Worm (Caenorhabditis elegans) whole organism, midembryonic: ENCODE results near the gene C18A3.11.

Source experiments
- flt-1 ChIP-seq: fragments of 200-800 bp; sonication (Bioruptor generic); IDR thresholded peaks from 2 replicates; pipeline ENCODE4 v1.3.6; 2022; ENCODE audit warnings: missing genetic modification characterization, missing compliant biosample characterization
- klf-2 ChIP-seq: fragments of 200-800 bp; sonication (Bioruptor generic); conservative IDR thresholded peaks from 2 replicates; pipeline ENCODE4 v1.3.6; 2022; ENCODE audit warnings: missing genetic modification reagents, missing genetic modification characterization, missing compliant biosample characterization
- med-1 ChIP-seq: sonication (generic microtip); optimal IDR thresholded peaks from 2 replicates; lab custom pipeline; 2017; ENCODE audit warnings: missing genetic modification characterization, mild to moderate bottlenecking, missing compliant biosample characterization, antibody characterized with exemption, missing genetic modification reagents; ENCODE audit not compliant: insufficient read depth
- ref-1 ChIP-seq: fragments of 200-800 bp; sonication (Bioruptor generic); conservative IDR thresholded peaks from 2 replicates; pipeline ENCODE4 v1.3.6; 2022; ENCODE audit warnings: missing genetic modification reagents, missing genetic modification characterization, missing compliant biosample characterization
- tab-1 ChIP-seq: fragments of 200-800 bp; sonication (Bioruptor generic); IDR thresholded peaks from 2 replicates; pipeline ENCODE4 v1.3.6; 2022; ENCODE audit warnings: missing genetic modification characterization, missing compliant biosample characterization

- TF ChIP-seq klf-2 (GFP tag; lab: Robert Waterston, UW) (no peak), tab-1 (GFP tag; lab: Robert Waterston, UW) (no peak), flt-1 (GFP tag; lab: Robert Waterston, UW) (no peak), med-1 (GFP tag; lab: Kevin White, UChicago) (no peak), ref-1 (GFP tag; lab: Robert Waterston, UW) (no peak)
These were observed 17.6 kb downstream of the C18A3.11 start for ce11 chrII:5748395-5748794.
